Worm (Caenorhabditis elegans) whole organism, L2 larva: ENCODE data around the gene erd-2.1.

Source experiments
- C34F6.9 ChIP-seq: fragments of 150-350 bp; optimal IDR thresholded peaks from 2 replicates; lab custom pipeline; 2014; ENCODE audit warnings: missing biosample characterization, missing genetic modification characterization
- F13H6.1 ChIP-seq: sonication (generic microtip); optimal IDR thresholded peaks from 2 replicates; lab custom pipeline; 2016; ENCODE audit warnings: missing genetic modification characterization, missing compliant biosample characterization
- R02D3.7 ChIP-seq: fragments of 150-350 bp; optimal IDR thresholded peaks from 2 replicates; lab custom pipeline; 2014; ENCODE audit warnings: missing biosample characterization, missing genetic modification characterization
- Y55F3AM.14 ChIP-seq: fragments of 200-800 bp; sonication (Bioruptor generic); optimal IDR thresholded peaks from 2 replicates; lab custom pipeline; 2018; ENCODE audit warnings: mild to moderate bottlenecking, missing genetic modification characterization, missing compliant biosample characterization
- alr-1 ChIP-seq: fragments of 150-350 bp; optimal IDR thresholded peaks from 2 replicates; lab custom pipeline; 2014; ENCODE audit warnings: missing biosample characterization, missing genetic modification characterization
- blmp-1 ChIP-seq: sonication (generic microtip); optimal IDR thresholded peaks from 2 replicates; lab custom pipeline; 2017; ENCODE audit warnings: missing genetic modification characterization, mild to moderate bottlenecking, missing compliant biosample characterization, antibody characterized with exemption, moderate library complexity; ENCODE audit not compliant: insufficient read depth
- crh-2 ChIP-seq: sonication (generic microtip); optimal IDR thresholded peaks from 2 replicates; lab custom pipeline; 2017; ENCODE audit warnings: missing biosample characterization, missing genetic modification characterization
- dmd-4 ChIP-seq: sonication (generic microtip); optimal IDR thresholded peaks from 2 replicates; lab custom pipeline; 2017; ENCODE audit warnings: missing biosample characterization, missing genetic modification characterization
- egl-27 ChIP-seq: sonication (generic microtip); optimal IDR thresholded peaks from 3 replicates; lab custom pipeline; 2017; ENCODE audit warnings: missing biosample characterization, missing genetic modification reagents, missing genetic modification characterization
- elt-1 ChIP-seq: fragments of 150-350 bp; optimal IDR thresholded peaks from 2 replicates; lab custom pipeline; 2014; ENCODE audit warnings: missing biosample characterization, missing genetic modification characterization
- gmeb-1 ChIP-seq: fragments of 150-350 bp; optimal IDR thresholded peaks from 2 replicates; lab custom pipeline; 2014; ENCODE audit warnings: missing biosample characterization, missing genetic modification characterization
- lin-11 ChIP-seq: fragments of 150-350 bp; sonication (generic microtip); optimal IDR thresholded peaks from 2 replicates; lab custom pipeline; 2014; ENCODE audit warnings: missing biosample characterization, missing genetic modification characterization, inconsistent platforms, mixed read lengths
- lin-13 ChIP-seq: fragments of 150-350 bp; optimal IDR thresholded peaks from 2 replicates; lab custom pipeline; 2014; ENCODE audit warnings: missing biosample characterization, missing genetic modification reagents, missing genetic modification characterization
- lin-39 ChIP-seq: fragments of 150-350 bp; optimal IDR thresholded peaks from 2 replicates; lab custom pipeline; 2014; ENCODE audit warnings: missing biosample characterization, missing genetic modification reagents, missing genetic modification characterization
- mab-5 ChIP-seq: fragments of 150-350 bp; optimal IDR thresholded peaks from 2 replicates; lab custom pipeline; 2014; ENCODE audit warnings: missing biosample characterization, missing genetic modification characterization
- mdl-1 ChIP-seq, 2 experiments: fragments of 150-350 bp in 1 of 2; sonication (generic microtip) in 1 of 2; optimal IDR thresholded peaks; 2 replicates each; lab custom pipeline; 2017; ENCODE audit warnings: missing biosample characterization in 2 of 2, missing genetic modification characterization in 2 of 2
- nhr-12 ChIP-seq: fragments of 150-350 bp; optimal IDR thresholded peaks from 2 replicates; lab custom pipeline; 2014; ENCODE audit warnings: missing biosample characterization, missing genetic modification characterization
- nhr-129 ChIP-seq: fragments of 150-350 bp; optimal IDR thresholded peaks from 2 replicates; lab custom pipeline; 2014; ENCODE audit warnings: missing biosample characterization, missing genetic modification characterization
- nhr-21 ChIP-seq: fragments of 150-350 bp; optimal IDR thresholded peaks from 2 replicates; lab custom pipeline; 2014; ENCODE audit warnings: missing biosample characterization, missing genetic modification characterization
- nhr-23 ChIP-seq: fragments of 150-350 bp; optimal IDR thresholded peaks from 2 replicates; lab custom pipeline; 2014; ENCODE audit warnings: missing biosample characterization, missing genetic modification reagents, missing genetic modification characterization
- nhr-25 ChIP-seq: fragments of 150-350 bp; sonication (generic microtip); optimal IDR thresholded peaks from 3 replicates; lab custom pipeline; 2014; ENCODE audit warnings: missing biosample characterization, missing genetic modification characterization
- nhr-6 ChIP-seq: fragments of 150-350 bp; optimal IDR thresholded peaks from 2 replicates; lab custom pipeline; 2014; ENCODE audit warnings: missing biosample characterization, missing genetic modification characterization
- peb-1 ChIP-seq: fragments of 150-350 bp; optimal IDR thresholded peaks from 2 replicates; lab custom pipeline; 2014; ENCODE audit warnings: missing biosample characterization, missing genetic modification characterization
- sem-4 ChIP-seq: fragments of 150-350 bp; optimal IDR thresholded peaks from 2 replicates; lab custom pipeline; 2014; ENCODE audit warnings: missing biosample characterization, missing genetic modification reagents, missing genetic modification characterization
- skn-1 ChIP-seq: sonication (generic microtip); optimal IDR thresholded peaks from 2 replicates; lab custom pipeline; 2017; ENCODE audit warnings: missing biosample characterization, missing genetic modification characterization
- sma-3 ChIP-seq: sonication (generic microtip); optimal IDR thresholded peaks from 2 replicates; lab custom pipeline; 2016; ENCODE audit warnings: missing genetic modification reagents, missing genetic modification characterization, missing compliant biosample characterization
- sma-9 ChIP-seq, 2 experiments: fragments of 150-350 bp in 1 of 2; sonication (generic microtip) in 1 of 2; optimal IDR thresholded peaks; 2 replicates each; lab custom pipeline; 2014 to 2016; ENCODE audit warnings: missing genetic modification characterization in 2 of 2, mild to moderate bottlenecking in 1 of 2, missing biosample characterization in 1 of 2, missing compliant biosample characterization in 1 of 2, missing genetic modification reagents in 1 of 2, moderate library complexity in 1 of 2
- unc-39 ChIP-seq: fragments of 150-350 bp; optimal IDR thresholded peaks from 2 replicates; lab custom pipeline; 2014; ENCODE audit warnings: missing biosample characterization, missing genetic modification characterization
- unc-55 ChIP-seq: fragments of 150-350 bp; sonication (generic microtip); optimal IDR thresholded peaks from 3 replicates; lab custom pipeline; 2014; ENCODE audit warnings: missing biosample characterization, missing genetic modification reagents, missing genetic modification characterization
- zag-1 ChIP-seq: fragments of 150-350 bp; optimal IDR thresholded peaks from 2 replicates; lab custom pipeline; 2014; ENCODE audit warnings: missing biosample characterization, missing genetic modification characterization
- ztf-1 ChIP-seq: fragments of 200-800 bp; sonication (Bioruptor generic); conservative IDR thresholded peaks from 2 replicates; pipeline ENCODE4 v1.3.6; 2022; ENCODE audit warnings: missing genetic modification characterization, missing compliant biosample characterization
- ztf-11 ChIP-seq: sonication (generic microtip); optimal IDR thresholded peaks from 2 replicates; lab custom pipeline; 2017; ENCODE audit warnings: missing biosample characterization, missing genetic modification characterization
- ztf-4 ChIP-seq: fragments of 150-350 bp; optimal IDR thresholded peaks from 2 replicates; lab custom pipeline; 2014; ENCODE audit warnings: missing biosample characterization, missing genetic modification characterization

erd-2.1 gene

DNA sequence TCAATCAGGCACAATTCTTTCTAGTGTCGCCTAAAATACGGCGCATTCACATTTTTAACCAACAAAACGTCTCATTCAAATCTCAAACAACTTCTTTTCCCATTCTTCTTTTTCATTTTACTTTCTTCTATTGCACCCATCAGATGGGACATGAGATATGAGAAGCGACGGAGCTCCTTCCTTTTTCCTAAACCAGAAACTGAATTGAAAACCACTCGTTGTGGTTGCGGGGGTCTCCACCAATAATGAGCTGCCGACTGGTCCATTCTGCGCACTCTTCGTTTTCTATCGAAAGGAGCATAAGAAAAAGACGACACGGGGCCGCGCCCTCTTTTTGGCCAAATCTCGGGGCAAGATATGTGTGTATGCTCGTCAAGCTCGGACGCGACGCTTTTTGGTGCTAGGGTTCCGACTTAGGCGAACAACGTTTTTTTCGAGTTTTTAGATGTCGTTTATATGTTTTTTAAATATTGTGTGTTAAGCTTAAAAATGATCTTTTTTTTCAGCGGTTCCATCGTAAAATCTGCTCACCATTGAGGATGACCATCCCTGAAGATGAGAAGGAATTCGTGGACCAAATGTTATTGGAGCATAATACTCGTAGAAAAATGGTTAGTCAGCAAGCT lies 4.2 kb downstream of the erd-2.1 start, which contains the start of gene F09B9.5:
TSS of gene F09B9.5 (plus strand) at position 501 of the 626 bp plus-strand sequence.
- no peak for TF ChIP-seq F13H6.1
- TF ChIP-seq lin-11 (tag; lab: Kevin White, UChicago) = no peak
- TF ChIP-seq unc-55 (GFP tag; lab: Kevin White, UChicago) = no peak
- no peak for TF ChIP-seq mdl-1 (tag; optimal IDR thresholded peaks at IDR 0.05; lab: Kevin White, UChicago)
- TF ChIP-seq zag-1 (tag; lab: Kevin White, UChicago) = peak; percentile 6
- TF ChIP-seq elt-1 (tag; lab: Kevin White, UChicago) = no peak
- no peak for TF ChIP-seq Y55F3AM.14 (GFP tag; lab: Kevin White, UChicago)
- TF ChIP-seq C34F6.9 (tag; lab: Kevin White, UChicago) = peak; percentile 14
- no peak for TF ChIP-seq sma-9 (GFP tag; optimal IDR thresholded peaks at IDR 0.05; lab: Kevin White, UChicago)
- TF ChIP-seq sma-9 (tag; optimal IDR thresholded peaks at IDR 0.05; lab: Kevin White, UChicago) = no peak
- no peak for TF ChIP-seq unc-39
- TF ChIP-seq nhr-23 = no peak
- TF ChIP-seq peb-1 (tag; lab: Kevin White, UChicago) = no peak
- TF ChIP-seq nhr-25 (tag; lab: Kevin White, UChicago) = no peak
- TF ChIP-seq ztf-11 = no peak
- TF ChIP-seq crh-2 (tag; lab: Kevin White, UChicago) = no peak
- no peak for TF ChIP-seq ztf-1
- no peak for TF ChIP-seq lin-13
- peak; percentile 20 for TF ChIP-seq egl-27 (tag; lab: Kevin White, UChicago)
- TF ChIP-seq lin-39 = no peak
- TF ChIP-seq sem-4 (tag; lab: Kevin White, UChicago) = peak; percentile 20
- TF ChIP-seq alr-1 (tag; lab: Kevin White, UChicago) = no peak

DNA sequence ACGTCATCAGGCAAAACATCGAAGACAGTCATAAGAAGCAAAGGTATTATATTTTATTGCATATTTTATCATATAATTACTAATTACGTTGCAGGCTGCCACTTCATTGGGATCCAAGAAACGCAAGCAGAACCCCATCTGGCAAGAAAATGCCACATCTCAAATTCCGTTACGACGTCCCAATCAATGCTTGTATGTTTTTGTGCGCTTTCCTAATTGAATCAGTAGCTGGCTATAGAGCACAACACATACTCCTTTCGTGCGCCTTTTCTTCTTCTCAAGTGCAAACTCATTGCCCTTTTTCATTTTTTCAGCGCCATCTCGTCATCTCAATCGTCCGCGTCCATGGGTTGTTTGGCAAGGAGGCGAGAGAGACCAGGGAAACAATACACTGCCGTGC lies 7.7 kb downstream of the erd-2.1 start:
- TF ChIP-seq unc-55 (GFP tag; lab: Kevin White, UChicago) (no peak), nhr-25 (tag; lab: Kevin White, UChicago) (no peak), nhr-21 (tag; lab: Kevin White, UChicago) (no peak), dmd-4 (tag; lab: Kevin White, UChicago) (no peak), blmp-1 (tag; lab: Kevin White, UChicago) (no peak), gmeb-1 (tag; lab: Kevin White, UChicago) (no peak), lin-11 (tag; lab: Kevin White, UChicago) (no peak), ztf-4 (tag; lab: Kevin White, UChicago) (no peak), nhr-6 (tag; lab: Kevin White, UChicago) (no peak), nhr-129 (no peak), zag-1 (tag; lab: Kevin White, UChicago) (no peak), skn-1 (tag; lab: Kevin White, UChicago) (no peak), C34F6.9 (tag; lab: Kevin White, UChicago) (no peak)

DNA sequence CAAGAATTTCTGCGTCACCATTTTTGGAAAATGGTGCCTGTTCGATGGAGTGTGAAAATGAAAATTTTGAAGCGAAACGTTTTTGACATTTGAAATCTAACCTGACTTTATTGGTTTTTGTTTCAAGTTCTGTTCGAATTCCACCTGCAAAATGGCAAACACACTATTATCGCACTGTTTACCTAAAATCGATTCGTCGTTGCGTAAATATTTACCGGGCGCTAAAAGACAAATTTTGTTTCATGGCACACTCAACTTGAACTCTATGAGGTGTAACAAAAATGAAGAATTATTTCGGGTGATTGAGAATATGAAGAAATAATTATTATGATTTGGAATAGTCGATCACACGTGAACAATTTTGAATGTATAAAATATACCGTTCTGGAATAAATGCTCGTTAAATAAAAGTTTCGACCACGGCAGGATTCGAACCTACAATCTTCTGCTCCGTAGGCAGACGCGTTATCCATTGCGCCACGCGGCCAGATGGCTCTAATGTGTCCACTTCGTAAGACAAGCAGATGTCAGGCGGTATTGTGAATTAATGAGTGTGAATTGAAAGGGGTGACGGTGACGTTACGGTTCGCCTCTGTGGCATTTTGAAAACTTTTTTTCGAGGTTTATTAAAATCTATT lies 10.3 kb downstream of the erd-2.1 start:
- TF ChIP-seq lin-13 (peak; percentile 16), mab-5 (tag; lab: Kevin White, UChicago) (no peak), dmd-4 (tag; lab: Kevin White, UChicago) (no peak), gmeb-1 (tag; lab: Kevin White, UChicago) (no peak), crh-2 (tag; lab: Kevin White, UChicago) (peak; percentile 45), sma-3 (GFP tag; lab: Kevin White, UChicago) (peak; percentile 23), peb-1 (tag; lab: Kevin White, UChicago) (no peak), F13H6.1 (peak; percentile 42)

DNA sequence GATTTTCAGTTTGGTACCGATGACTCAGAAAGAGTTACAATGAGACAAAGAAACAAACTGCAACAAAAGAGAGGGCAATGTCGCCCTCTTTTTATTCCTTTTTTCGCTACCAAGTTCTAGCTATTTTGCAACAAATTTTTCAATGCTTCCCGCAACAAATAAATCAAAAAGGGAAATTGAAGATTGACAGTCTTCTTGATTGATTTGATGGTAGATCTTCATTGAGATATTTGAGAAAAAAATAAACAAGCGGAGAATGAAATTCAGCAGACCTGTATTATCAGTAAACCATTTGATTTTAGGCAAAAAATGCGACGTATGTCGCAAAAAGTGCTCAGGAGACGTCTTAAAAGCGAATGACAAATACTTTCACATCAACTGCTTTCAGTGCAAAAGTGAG lies 11.4 kb downstream of the erd-2.1 start:
- peak; percentile 21 for TF ChIP-seq nhr-25 (tag; lab: Kevin White, UChicago)
- no peak for TF ChIP-seq alr-1 (tag; lab: Kevin White, UChicago)
- TF ChIP-seq dmd-4 (tag; lab: Kevin White, UChicago) = no peak
- TF ChIP-seq nhr-12 = no peak
- no peak for TF ChIP-seq R02D3.7 (tag; lab: Kevin White, UChicago)
- TF ChIP-seq blmp-1 (tag; lab: Kevin White, UChicago) = peak; percentile 34
- no peak for TF ChIP-seq sma-9 (GFP tag; optimal IDR thresholded peaks at IDR 0.05; lab: Kevin White, UChicago)
- TF ChIP-seq sma-9 (tag; optimal IDR thresholded peaks at IDR 0.05; lab: Kevin White, UChicago) = no peak
- peak; percentile 8 for TF ChIP-seq nhr-129
